Worm (Caenorhabditis elegans): Measurements from ENCODE around the gene T12B5.14.

T12B5.14 gene

ce11 chrIII:964637-965036 lies 10.0 kb downstream of the T12B5.14 start:
- TF ChIP-seq tab-1 (GFP tag; IDR thresholded peaks at IDR 0.05) (no peak), klf-2 (GFP tag; conservative IDR thresholded peaks at IDR 0.05) (no peak)

ce11 chrIII:966259-966658 lies 11.6 kb downstream of the T12B5.14 start:
- TF ChIP-seq ztf-23 (GFP tag; IDR thresholded peaks at IDR 0.05) = no peak
- no peak for TF ChIP-seq ref-1 (GFP tag; conservative IDR thresholded peaks at IDR 0.05)
- no peak for TF ChIP-seq T22C8.4 (GFP tag; IDR thresholded peaks at IDR 0.05)
- no peak for TF ChIP-seq flt-1 (GFP tag; IDR thresholded peaks at IDR 0.05)
- no peak for TF ChIP-seq cog-1 (tag; optimal IDR thresholded peaks at IDR 0.05)

ce11 chrIII:970928-971327 lies 16.3 kb downstream of the T12B5.14 start:
- no peak for TF ChIP-seq med-1 (GFP tag; optimal IDR thresholded peaks at IDR 0.05; ENCODE audit: insufficient read depth)
- TF ChIP-seq tab-1 (GFP tag; IDR thresholded peaks at IDR 0.05) = peak; percentile 61; the same call in 1 of the 2 replicates

- TF ChIP-seq T22C8.4 (GFP tag; IDR thresholded peaks at IDR 0.05) (no peak), ztf-29 (GFP tag; IDR thresholded peaks at IDR 0.05) (no peak), flt-1 (GFP tag; IDR thresholded peaks at IDR 0.05) (0 out of 2 replicates have a peak, but pooled peaks have one; percentile 15), cog-1 (tag; optimal IDR thresholded peaks at IDR 0.05) (no peak), ztf-23 (GFP tag; IDR thresholded peaks at IDR 0.05) (no peak), med-1 (GFP tag; optimal IDR thresholded peaks at IDR 0.05; ENCODE audit: insufficient read depth) (no peak), ref-1 (GFP tag; conservative IDR thresholded peaks at IDR 0.05) (no peak)
Measured at ce11 chrIII:978889-979288, 24.2 kb downstream of the T12B5.14 start.

- TF ChIP-seq cog-1 (tag; optimal IDR thresholded peaks at IDR 0.05) (no peak), ztf-29 (GFP tag; IDR thresholded peaks at IDR 0.05) (no peak), T22C8.4 (GFP tag; IDR thresholded peaks at IDR 0.05) (peak; percentile 70), ztf-23 (GFP tag; IDR thresholded peaks at IDR 0.05) (no peak), ref-1 (GFP tag; conservative IDR thresholded peaks at IDR 0.05) (no peak)
Measured at ce11 chrIII:981960-982359, 27.3 kb downstream of the T12B5.14 start.

- no peak for TF ChIP-seq flt-1 (GFP tag; IDR thresholded peaks at IDR 0.05)
- TF ChIP-seq med-1 (GFP tag; optimal IDR thresholded peaks at IDR 0.05; ENCODE audit: insufficient read depth) = no peak
- TF ChIP-seq klf-2 (GFP tag; conservative IDR thresholded peaks at IDR 0.05) = no peak
- no peak for TF ChIP-seq T22C8.4 (GFP tag; IDR thresholded peaks at IDR 0.05)
- no peak for TF ChIP-seq ztf-23 (GFP tag; IDR thresholded peaks at IDR 0.05)
- TF ChIP-seq ztf-29 (GFP tag; IDR thresholded peaks at IDR 0.05) = no peak
- no peak for TF ChIP-seq cog-1 (tag; optimal IDR thresholded peaks at IDR 0.05)
- TF ChIP-seq tab-1 (GFP tag; IDR thresholded peaks at IDR 0.05) = no peak
- TF ChIP-seq ref-1 (GFP tag; conservative IDR thresholded peaks at IDR 0.05) = no peak
Measured at ce11 chrIII:982961-983360, 28.3 kb downstream of the T12B5.14 start, which contains the start of gene tbc-10. Gene tbc-10, plus strand, starts transcription at chrIII:983261.

- TF ChIP-seq klf-2 (GFP tag; conservative IDR thresholded peaks at IDR 0.05) (no peak), tab-1 (GFP tag; IDR thresholded peaks at IDR 0.05) (no peak), ref-1 (GFP tag; conservative IDR thresholded peaks at IDR 0.05) (no peak), T22C8.4 (GFP tag; IDR thresholded peaks at IDR 0.05) (no peak), med-1 (GFP tag; optimal IDR thresholded peaks at IDR 0.05; ENCODE audit: insufficient read depth) (no peak), ztf-23 (GFP tag; IDR thresholded peaks at IDR 0.05) (no peak), flt-1 (GFP tag; IDR thresholded peaks at IDR 0.05) (no peak), ztf-29 (GFP tag; IDR thresholded peaks at IDR 0.05) (no peak), cog-1 (tag; optimal IDR thresholded peaks at IDR 0.05) (no peak)
Measured at ce11 chrIII:989558-989957, 34.9 kb downstream of the T12B5.14 start.

- TF ChIP-seq med-1 (GFP tag; optimal IDR thresholded peaks at IDR 0.05; ENCODE audit: insufficient read depth) (no peak), klf-2 (GFP tag; conservative IDR thresholded peaks at IDR 0.05) (no peak), T22C8.4 (GFP tag; IDR thresholded peaks at IDR 0.05) (no peak), ztf-23 (GFP tag; IDR thresholded peaks at IDR 0.05) (no peak), ref-1 (GFP tag; conservative IDR thresholded peaks at IDR 0.05) (no peak), cog-1 (tag; optimal IDR thresholded peaks at IDR 0.05) (no peak), flt-1 (GFP tag; IDR thresholded peaks at IDR 0.05) (no peak), ztf-29 (GFP tag; IDR thresholded peaks at IDR 0.05) (no peak), tab-1 (GFP tag; IDR thresholded peaks at IDR 0.05) (no peak)
Measured at ce11 chrIII:991581-991980, 36.9 kb downstream of the T12B5.14 start, which contains the start of gene trp-2. Gene trp-2, plus strand, starts transcription at chrIII:991881.

- TF ChIP-seq cog-1 (tag; optimal IDR thresholded peaks at IDR 0.05) (no peak), T22C8.4 (GFP tag; IDR thresholded peaks at IDR 0.05) (peak; percentile 75)
Measured at ce11 chrIII:996564-996963, 41.9 kb downstream of the T12B5.14 start.

ce11 chrIII:998855-999254 lies 44.2 kb downstream of the T12B5.14 start:
- no peak for TF ChIP-seq med-1 (GFP tag; optimal IDR thresholded peaks at IDR 0.05; ENCODE audit: insufficient read depth)
- TF ChIP-seq ref-1 (GFP tag; conservative IDR thresholded peaks at IDR 0.05) = no peak
- no peak for TF ChIP-seq cog-1 (tag; optimal IDR thresholded peaks at IDR 0.05)
- no peak for TF ChIP-seq ztf-29 (GFP tag; IDR thresholded peaks at IDR 0.05)
- no peak for TF ChIP-seq klf-2 (GFP tag; conservative IDR thresholded peaks at IDR 0.05)
- TF ChIP-seq T22C8.4 (GFP tag; IDR thresholded peaks at IDR 0.05) = peak; percentile 60
- TF ChIP-seq flt-1 (GFP tag; IDR thresholded peaks at IDR 0.05) = no peak

ce11 chrIII:1001297-1001696 lies 46.6 kb downstream of the T12B5.14 start, which contains the start of gene R06B10.7:
Gene R06B10.7, minus strand, starts transcription at chrIII:1001397.
- TF ChIP-seq flt-1 (GFP tag; IDR thresholded peaks at IDR 0.05) (no peak), ref-1 (GFP tag; conservative IDR thresholded peaks at IDR 0.05) (no peak), tab-1 (GFP tag; IDR thresholded peaks at IDR 0.05) (no peak), cog-1 (tag; optimal IDR thresholded peaks at IDR 0.05) (no peak), klf-2 (GFP tag; conservative IDR thresholded peaks at IDR 0.05) (no peak), T22C8.4 (GFP tag; IDR thresholded peaks at IDR 0.05) (no peak), ztf-23 (GFP tag; IDR thresholded peaks at IDR 0.05) (no peak), med-1 (GFP tag; optimal IDR thresholded peaks at IDR 0.05; ENCODE audit: insufficient read depth) (no peak), ztf-29 (GFP tag; IDR thresholded peaks at IDR 0.05) (no peak)

Data from whole organism, midembryonic.